Fruit fly (Drosophila melanogaster): ENCODE measurements around the gene twe.

The twe gene

dm6 chr2L:16293703-16294233 is 32.1 kb upstream of the twe start, which contains the start of gene Cyp303a1:
Gene Cyp303a1 (plus strand): TSS chr2L:16294183.
- TF ChIP-seq woc (GFP tag; optimal IDR thresholded peaks at IDR 0.05) (no peak), Hr78 (GFP tag; optimal IDR thresholded peaks at IDR 0.05) (no peak), Rel (GFP tag; optimal IDR thresholded peaks at IDR 0.05) (no peak), Rel (tag; optimal IDR thresholded peaks at IDR 0.05) (no peak), Dfd (GFP tag; optimal IDR thresholded peaks at IDR 0.05) (no peak), dl (GFP tag; optimal IDR thresholded peaks at IDR 0.05; ENCODE audit: insufficient read depth in 1 of 2, partially characterized antibody in 2 of 2) (no peak), Mio (GFP tag; optimal IDR thresholded peaks at IDR 0.05) (no peak), HLH106 (tag; optimal IDR thresholded peaks at IDR 0.05) (no peak), Sp1 (GFP tag; optimal IDR thresholded peaks at IDR 0.05) (no peak), ey (GFP tag; optimal IDR thresholded peaks at IDR 0.05) (no peak), h (GFP tag; optimal IDR thresholded peaks at IDR 0.05) (no peak), jim (GFP tag; optimal IDR thresholded peaks at IDR 0.05) (no peak), foxo (GFP tag; optimal IDR thresholded peaks at IDR 0.05) (no peak), Hnf4 (GFP tag; optimal IDR thresholded peaks at IDR 0.05) (no peak), lola (GFP tag; optimal IDR thresholded peaks at IDR 0.05) (no peak), N (GFP tag; optimal IDR thresholded peaks at IDR 0.05) (no peak), rgr (GFP tag; optimal IDR thresholded peaks at IDR 0.05) (no peak), dsf (GFP tag; optimal IDR thresholded peaks at IDR 0.05; ENCODE audit: borderline replicate concordance) (no peak)

- TF ChIP-seq brk (GFP tag; optimal IDR thresholded peaks at IDR 0.05) = no peak
- no peak for TF ChIP-seq OdsH (GFP tag; optimal IDR thresholded peaks at IDR 0.05)
- no peak for TF ChIP-seq sage (GFP tag; optimal IDR thresholded peaks at IDR 0.05)
- no peak for TF ChIP-seq Dif (GFP tag; optimal IDR thresholded peaks at IDR 0.05; ENCODE audit: partially characterized antibody)
- TF ChIP-seq rgr (GFP tag; optimal IDR thresholded peaks at IDR 0.05) = no peak
- TF ChIP-seq br (GFP tag; optimal IDR thresholded peaks at IDR 0.05) = no peak
- TF ChIP-seq foxo (GFP tag; optimal IDR thresholded peaks at IDR 0.05) = no peak
- no peak for TF ChIP-seq Abd-B (GFP tag; optimal IDR thresholded peaks at IDR 0.05)
- TF ChIP-seq Vsx2 (GFP tag; optimal IDR thresholded peaks at IDR 0.05; ENCODE audit: partially characterized antibody) = no peak
- no peak for TF ChIP-seq Jra (GFP tag; optimal IDR thresholded peaks at IDR 0.05)
- TF ChIP-seq CG9705 (GFP tag; optimal IDR thresholded peaks at IDR 0.05) = no peak
- TF ChIP-seq Hr78 (GFP tag; optimal IDR thresholded peaks at IDR 0.05) = no peak
- no peak for TF ChIP-seq usp (GFP tag; optimal IDR thresholded peaks at IDR 0.05)
- no peak for TF ChIP-seq dsf (GFP tag; optimal IDR thresholded peaks at IDR 0.05; ENCODE audit: borderline replicate concordance)
- TF ChIP-seq CrebA (GFP tag; optimal IDR thresholded peaks at IDR 0.05; ENCODE audit: borderline replicate concordance) = no peak
- no peak for TF ChIP-seq Hnf4 (GFP tag; optimal IDR thresholded peaks at IDR 0.05)
- TF ChIP-seq fru (GFP tag; optimal IDR thresholded peaks at IDR 0.05) = no peak
- TF ChIP-seq Sp1 (GFP tag; optimal IDR thresholded peaks at IDR 0.05) = no peak
Observed at dm6 chr2L:16292975-16293501, 31.4 kb upstream of the twe start, which contains the start of gene CG13258. Gene CG13258 (minus strand): TSS chr2L:16293025.

- TF ChIP-seq usp (GFP tag; optimal IDR thresholded peaks at IDR 0.05) = no peak
- TF ChIP-seq Hr78 (GFP tag; optimal IDR thresholded peaks at IDR 0.05) = no peak
- TF ChIP-seq tai (GFP tag; optimal IDR thresholded peaks at IDR 0.05) = no peak
Observed at dm6 chr2L:16290984-16291383, 29.3 kb upstream of the twe start, which contains the start of gene CG17329. Gene CG17329 (plus strand): TSS chr2L:16291284.

- TF ChIP-seq sage (GFP tag; optimal IDR thresholded peaks at IDR 0.05) = no peak
Observed at dm6 chr2L:16288393-16288731, 26.7 kb upstream of the twe start.

dm6 chr2L:16287602-16288392 is 26.1 kb upstream of the twe start, which contains the start of the genes crp and pkaap:
Gene crp (minus strand): TSS chr2L:16287730.
Gene pkaap (plus strand): TSS chr2L:16288290.
- peak; percentile 63 for TF ChIP-seq sage (GFP tag; optimal IDR thresholded peaks at IDR 0.05)
- no peak for TF ChIP-seq CrebA (GFP tag; optimal IDR thresholded peaks at IDR 0.05; ENCODE audit: borderline replicate concordance)
- TF ChIP-seq Sp1 (GFP tag; optimal IDR thresholded peaks at IDR 0.05) = peak; percentile 61
- TF ChIP-seq br (GFP tag; optimal IDR thresholded peaks at IDR 0.05) = peak; percentile 76
- peak; percentile 53 for TF ChIP-seq Mio (GFP tag; optimal IDR thresholded peaks at IDR 0.05)
- TF ChIP-seq jim (GFP tag; optimal IDR thresholded peaks at IDR 0.05) = peak; percentile 90
- TF ChIP-seq Myc (optimal IDR thresholded peaks at IDR 0.05) = peak; percentile 86
- peak; percentile 80 for TF ChIP-seq brk (GFP tag; optimal IDR thresholded peaks at IDR 0.05)
- peak; percentile 86 for TF ChIP-seq h (GFP tag; optimal IDR thresholded peaks at IDR 0.05)
- TF ChIP-seq Dif (GFP tag; optimal IDR thresholded peaks at IDR 0.05; ENCODE audit: partially characterized antibody) = peak; percentile 84
- no peak for TF ChIP-seq N (GFP tag; optimal IDR thresholded peaks at IDR 0.05)
- TF ChIP-seq usp (GFP tag; optimal IDR thresholded peaks at IDR 0.05) = no peak
- TF ChIP-seq Rel (GFP tag; optimal IDR thresholded peaks at IDR 0.05) = peak; percentile 51
- TF ChIP-seq Rel (tag; optimal IDR thresholded peaks at IDR 0.05) = peak; percentile 47
- TF ChIP-seq woc (GFP tag; optimal IDR thresholded peaks at IDR 0.05) = peak; percentile 48
- peak; percentile 73 for TF ChIP-seq dsf (GFP tag; optimal IDR thresholded peaks at IDR 0.05; ENCODE audit: borderline replicate concordance)
- TF ChIP-seq Hnf4 (GFP tag; optimal IDR thresholded peaks at IDR 0.05) = peak; percentile 92
- peak; percentile 58 for TF ChIP-seq CG9705 (GFP tag; optimal IDR thresholded peaks at IDR 0.05)
- peak; percentile 93 for TF ChIP-seq sv (GFP tag; optimal IDR thresholded peaks at IDR 0.05)
- TF ChIP-seq Dfd (GFP tag; optimal IDR thresholded peaks at IDR 0.05) = no peak
- peak; percentile 74 for TF ChIP-seq OdsH (GFP tag; optimal IDR thresholded peaks at IDR 0.05)
- TF ChIP-seq GATAd (GFP tag; optimal IDR thresholded peaks at IDR 0.05) = peak; percentile 64
- peak; percentile 42 for TF ChIP-seq dmrt93B (GFP tag; optimal IDR thresholded peaks at IDR 0.05)
- TF ChIP-seq Hr83 (GFP tag; optimal IDR thresholded peaks at IDR 0.05; ENCODE audit: poor library complexity, severe bottlenecking) = peak; percentile 97
- TF ChIP-seq lola (GFP tag; optimal IDR thresholded peaks at IDR 0.05) = no peak
- peak; percentile 76 for TF ChIP-seq ey (GFP tag; optimal IDR thresholded peaks at IDR 0.05)
- peak; percentile 97 for TF ChIP-seq tai (GFP tag; optimal IDR thresholded peaks at IDR 0.05)
